Worm (Caenorhabditis elegans): ENCODE results near the gene ergo-1.

ergo-1 gene

DNA sequence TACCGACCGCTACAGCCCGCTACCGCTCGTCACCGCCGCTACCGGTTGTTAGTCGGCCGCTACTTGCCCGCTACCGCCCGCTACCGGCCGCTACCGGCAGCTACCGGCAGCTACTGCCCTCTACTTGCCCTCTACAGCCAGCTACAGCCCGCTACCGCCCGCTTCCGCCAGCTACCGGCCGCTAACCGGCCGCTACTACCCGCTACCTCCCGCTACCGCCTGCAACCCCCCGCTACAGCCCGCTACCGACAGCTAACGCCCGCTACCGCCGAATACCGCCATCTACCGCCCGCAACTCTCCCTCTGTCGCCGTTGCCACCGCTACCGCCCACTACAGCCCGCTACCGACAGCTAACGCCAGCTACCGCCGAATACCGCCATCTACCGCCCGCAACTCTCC lies 12.9 kb downstream of the ergo-1 start:
- no peak for TF ChIP-seq fkh-6 (tag; optimal IDR thresholded peaks at IDR 0.05)
- no peak for TF ChIP-seq ceh-48 (tag; optimal IDR thresholded peaks at IDR 0.05)
- TF ChIP-seq lin-11 (tag; optimal IDR thresholded peaks at IDR 0.05): no peak
- TF ChIP-seq che-1 (tag; optimal IDR thresholded peaks at IDR 0.05): no peak
- TF ChIP-seq pag-3 (tag; optimal IDR thresholded peaks at IDR 0.05; ENCODE audit: borderline replicate concordance): no peak
- TF ChIP-seq syd-9 (tag; optimal IDR thresholded peaks at IDR 0.05): no peak
- TF ChIP-seq ceh-45 (GFP tag; IDR thresholded peaks at IDR 0.05): no peak

DNA sequence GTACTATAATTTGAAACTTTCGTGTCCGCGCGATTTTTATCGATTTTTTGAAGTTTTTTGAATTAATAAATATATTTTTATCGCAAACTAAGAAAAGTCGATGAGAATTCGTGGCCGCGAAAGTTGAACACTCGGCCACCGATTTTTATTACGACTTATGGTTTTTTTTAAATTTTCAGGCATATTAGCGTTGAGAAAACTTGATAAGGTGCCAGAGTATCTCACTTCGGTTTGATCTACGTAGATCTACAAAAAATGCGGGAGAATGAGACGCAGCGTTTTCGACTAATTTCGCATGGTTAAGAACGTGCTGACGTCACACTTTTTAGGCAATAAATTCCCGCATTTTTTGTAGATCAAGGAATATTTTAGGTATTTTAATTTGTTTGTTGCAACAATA lies 14.8 kb downstream of the ergo-1 start, which contains the start of gene pei-2:
Gene pei-2, minus strand, starts transcription at position 101 of the 400 bp plus-strand sequence.
- TF ChIP-seq Y22D7AL.16 (tag; optimal IDR thresholded peaks at IDR 0.05) (no peak), hlh-6 (tag; optimal IDR thresholded peaks at IDR 0.05) (no peak), ahr-1 (tag; optimal IDR thresholded peaks at IDR 0.05) (no peak), ceh-9 (tag; optimal IDR thresholded peaks at IDR 0.05) (no peak), eyg-1 (tag; optimal IDR thresholded peaks at IDR 0.05) (no peak)

DNA sequence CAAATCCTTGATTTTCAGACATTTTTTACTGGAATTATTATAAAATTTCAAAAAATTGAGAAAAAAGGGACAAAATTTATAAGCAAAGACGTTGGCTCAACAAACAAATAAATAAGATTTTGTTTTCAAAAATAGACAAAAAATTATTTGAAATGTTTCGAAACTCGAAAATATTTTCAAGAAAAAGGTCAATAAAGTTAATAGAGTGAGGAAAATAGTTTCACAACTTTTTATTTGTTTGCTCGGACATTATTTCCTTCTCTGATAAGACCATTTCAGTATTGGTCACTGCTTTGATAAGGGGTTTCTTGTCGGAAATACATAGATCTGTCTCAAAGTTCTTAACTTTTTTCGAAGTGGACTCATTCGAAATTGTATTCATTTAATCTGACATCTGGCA lies 18.4 kb downstream of the ergo-1 start, which contains the start of gene R09A1.3:
Gene R09A1.3, minus strand, starts transcription at position 31 of the 400 bp plus-strand sequence.
- peak; percentile 26 for TF ChIP-seq elt-2 (tag; optimal IDR thresholded peaks at IDR 0.05)
- no peak for TF ChIP-seq ref-2 (tag; optimal IDR thresholded peaks at IDR 0.05)
- TF ChIP-seq ceh-24 (tag; optimal IDR thresholded peaks at IDR 0.05): no peak
- TF ChIP-seq ztf-16 (tag; optimal IDR thresholded peaks at IDR 0.05): no peak

DNA sequence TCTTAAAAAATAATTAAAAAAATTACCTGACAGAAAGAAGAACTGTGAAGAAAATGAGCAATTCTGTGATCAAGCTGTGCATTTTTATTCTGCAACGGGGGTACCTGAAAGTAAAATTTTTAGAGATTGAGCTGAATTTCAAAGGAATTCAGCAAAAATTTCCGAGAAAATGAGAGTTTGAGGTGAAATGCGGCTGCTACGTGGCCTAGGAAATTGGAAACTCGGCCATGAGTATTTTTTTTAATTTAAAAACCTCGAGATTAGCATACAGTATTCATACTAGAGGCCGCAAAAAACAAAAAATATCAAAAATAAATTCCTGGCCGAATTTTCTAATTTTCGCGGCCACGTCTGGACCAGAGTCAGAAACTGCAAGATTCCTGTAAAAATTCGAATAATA lies 24.7 kb downstream of the ergo-1 start, which contains the start of gene flp-34:
Gene flp-34, minus strand, starts transcription at position 101 of the 400 bp plus-strand sequence.
- TF ChIP-seq ceh-45 (GFP tag; IDR thresholded peaks at IDR 0.05): no peak

DNA sequence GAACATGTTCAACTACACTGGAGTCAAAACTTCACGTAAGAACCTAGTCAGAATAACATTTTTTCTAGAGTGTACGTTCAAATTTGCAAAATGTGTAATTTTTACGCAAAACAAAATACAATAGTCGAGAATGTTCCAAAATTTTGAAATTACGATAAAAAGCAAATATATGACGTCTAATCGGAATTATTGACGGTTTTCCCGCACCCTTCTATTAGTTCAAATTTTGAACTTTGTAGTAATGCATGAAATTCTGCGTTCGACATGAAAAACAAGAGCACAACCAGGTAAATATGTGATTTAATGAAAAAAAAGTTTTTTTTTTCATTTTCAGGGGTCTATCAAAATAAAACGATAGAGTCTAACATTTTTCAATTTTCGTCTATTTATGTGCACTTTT lies 29.5 kb downstream of the ergo-1 start:
- TF ChIP-seq pha-4 (tag; optimal IDR thresholded peaks at IDR 0.05) (no peak), hlh-15 (tag; optimal IDR thresholded peaks at IDR 0.05) (no peak), elt-4 (tag; optimal IDR thresholded peaks at IDR 0.05) (no peak), ttx-3 (tag; optimal IDR thresholded peaks at IDR 0.05) (no peak), mec-3 (tag; optimal IDR thresholded peaks at IDR 0.05; ENCODE audit: borderline replicate concordance) (no peak), ceh-31 (tag; optimal IDR thresholded peaks at IDR 0.05) (no peak), T23F11.4 (GFP tag; optimal IDR thresholded peaks at IDR 0.05) (no peak), rnt-1 (tag; optimal IDR thresholded peaks at IDR 0.05) (no peak), madf-2 (tag; optimal IDR thresholded peaks at IDR 0.05) (no peak), tbx-7 (tag; optimal IDR thresholded peaks at IDR 0.05) (no peak), pax-1 (tag; optimal IDR thresholded peaks at IDR 0.05) (no peak), ceh-48 (tag; optimal IDR thresholded peaks at IDR 0.05) (no peak), eyg-1 (tag; optimal IDR thresholded peaks at IDR 0.05) (no peak), ceh-30 (tag; optimal IDR thresholded peaks at IDR 0.05) (no peak), K02D7.2 (tag; optimal IDR thresholded peaks at IDR 0.05) (no peak), nfya-1 (tag; optimal IDR thresholded peaks at IDR 0.05) (no peak), fax-1 (tag; optimal IDR thresholded peaks at IDR 0.05) (no peak), ceh-34 (tag; optimal IDR thresholded peaks at IDR 0.05) (no peak), ceh-22 (tag; optimal IDR thresholded peaks at IDR 0.05) (no peak)

DNA sequence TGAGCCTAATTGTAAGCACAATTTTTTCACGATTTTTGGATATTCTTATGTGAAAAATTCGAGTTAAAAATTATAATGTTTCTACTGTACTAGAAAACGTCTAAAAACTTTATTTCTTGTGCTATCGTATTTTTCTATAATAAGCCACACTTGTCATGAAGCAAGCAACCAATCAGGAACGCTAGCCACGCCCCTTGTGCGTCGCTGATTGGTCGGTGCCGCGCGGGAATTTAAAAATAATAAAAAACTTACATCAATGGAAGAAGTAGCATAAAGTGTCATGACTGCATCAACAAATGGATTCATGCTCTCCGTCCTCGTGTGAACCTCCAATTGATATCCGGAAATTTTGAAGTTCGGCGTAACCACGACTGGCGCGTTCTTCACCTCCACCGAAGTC lies 38.6 kb downstream of the ergo-1 start:
- TF ChIP-seq nfya-1 (tag; optimal IDR thresholded peaks at IDR 0.05) (peak; percentile 69), fkh-6 (tag; optimal IDR thresholded peaks at IDR 0.05) (no peak), hlh-8 (tag; optimal IDR thresholded peaks at IDR 0.05) (no peak)

Measured in whole organism, late embryonic.